Fruit fly (Drosophila melanogaster): Measurements from ENCODE around the gene CG14050.

CG14050 gene

DNA sequence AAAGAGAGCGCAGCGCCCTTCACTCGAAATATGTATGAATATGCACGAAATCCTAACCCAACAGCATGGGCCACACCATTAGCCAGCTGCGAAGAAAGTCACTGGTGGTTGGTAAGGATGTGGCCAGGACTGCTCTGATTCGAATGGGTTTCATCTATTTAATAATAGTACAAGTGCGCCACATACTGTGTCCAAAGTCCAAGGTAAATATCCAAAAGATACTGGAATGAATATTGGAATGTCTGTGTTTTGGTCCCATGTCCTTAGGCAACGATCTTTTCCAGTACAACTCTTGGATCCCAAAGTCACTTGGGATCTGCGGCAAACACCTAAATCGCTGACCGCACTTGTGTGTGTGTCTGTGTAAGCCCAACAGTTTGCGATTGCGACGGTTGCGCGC, 19.7 kb downstream of the CG14050 start:
- TF ChIP-seq CTCF (optimal IDR thresholded peaks at IDR 0.05) (no peak), CG8478 (optimal IDR thresholded peaks at IDR 0.05) (no peak)

DNA sequence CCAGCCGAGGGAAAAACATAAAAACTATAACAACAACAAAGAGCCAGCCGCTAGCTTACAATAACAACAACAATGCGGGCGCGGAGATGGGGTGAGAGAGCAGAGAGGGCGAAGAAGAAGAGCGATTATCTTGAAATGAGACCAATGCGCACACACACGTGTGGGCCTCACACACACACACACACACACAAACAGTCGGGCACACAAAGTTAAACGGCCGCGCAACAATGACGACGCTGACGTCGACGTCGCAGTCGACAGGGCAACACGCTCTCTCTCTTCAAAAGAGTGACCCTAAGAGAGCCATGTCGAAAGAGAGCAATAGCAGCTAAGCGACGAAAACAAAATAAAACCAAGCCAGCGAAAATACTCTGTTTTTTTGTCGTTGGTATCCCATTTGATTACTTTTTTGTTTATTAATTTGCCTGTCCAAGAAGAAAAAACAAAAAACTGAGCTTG, 20.1 kb downstream of the CG14050 start:
- TF ChIP-seq CG8478 (optimal IDR thresholded peaks at IDR 0.05) (no peak), CTCF (optimal IDR thresholded peaks at IDR 0.05) (no peak)

- no peak for TF ChIP-seq CTCF (optimal IDR thresholded peaks at IDR 0.05)
These were observed 20.7 kb downstream of the CG14050 start for dm6 chrX:2305281-2305680.

- no peak for TF ChIP-seq CTCF (optimal IDR thresholded peaks at IDR 0.05)
- no peak for TF ChIP-seq CG8478 (optimal IDR thresholded peaks at IDR 0.05)
These were observed 21.3 kb downstream of the CG14050 start for dm6 chrX:2304514-2305235.

dm6 chrX:2303771-2304513, 22.1 kb downstream of the CG14050 start:
- TF ChIP-seq CG8478 (optimal IDR thresholded peaks at IDR 0.05) (no peak), CTCF (optimal IDR thresholded peaks at IDR 0.05) (no peak)

- TF ChIP-seq CG8478 (optimal IDR thresholded peaks at IDR 0.05) (no peak), CTCF (optimal IDR thresholded peaks at IDR 0.05) (no peak)
These were observed 23.1 kb downstream of the CG14050 start for dm6 chrX:2302875-2303274.

- TF ChIP-seq CTCF (optimal IDR thresholded peaks at IDR 0.05) (no peak), CG8478 (optimal IDR thresholded peaks at IDR 0.05) (no peak)
These were observed 24.1 kb downstream of the CG14050 start for dm6 chrX:2301613-2302522.

DNA sequence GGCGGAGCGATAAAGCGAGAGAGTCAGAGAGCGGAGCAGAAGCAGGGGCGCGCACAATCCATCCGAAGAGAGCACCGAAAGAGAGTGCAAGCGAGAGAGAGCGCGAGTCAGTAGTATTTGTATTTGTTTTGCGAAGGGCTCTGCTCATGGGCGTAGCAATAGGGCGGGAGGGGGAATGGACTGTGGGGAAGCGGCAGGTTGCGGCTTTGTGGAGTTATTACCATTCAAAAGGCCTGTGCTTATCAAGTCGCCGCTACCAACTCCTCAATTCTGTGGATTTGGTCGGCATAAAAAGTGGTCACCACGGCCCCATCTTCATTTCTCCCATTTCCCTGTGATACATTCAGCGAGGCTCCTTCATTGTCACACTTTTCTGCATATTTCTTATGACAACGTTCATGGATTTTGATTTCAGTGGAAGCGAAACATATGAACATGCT, 24.9 kb downstream of the CG14050 start:
- TF ChIP-seq CTCF (optimal IDR thresholded peaks at IDR 0.05) (no peak), CG8478 (optimal IDR thresholded peaks at IDR 0.05) (no peak)

dm6 chrX:2300293-2301068, 25.5 kb downstream of the CG14050 start:
- TF ChIP-seq CG8478 (optimal IDR thresholded peaks at IDR 0.05): no peak
- no peak for TF ChIP-seq CTCF (optimal IDR thresholded peaks at IDR 0.05)

dm6 chrX:2298708-2299370, 27.2 kb downstream of the CG14050 start:
- TF ChIP-seq CG8478 (optimal IDR thresholded peaks at IDR 0.05): no peak
- TF ChIP-seq CTCF (optimal IDR thresholded peaks at IDR 0.05): no peak

- TF ChIP-seq CG8478 (optimal IDR thresholded peaks at IDR 0.05): no peak
- TF ChIP-seq CTCF (optimal IDR thresholded peaks at IDR 0.05): no peak
These were observed 28.4 kb downstream of the CG14050 start for dm6 chrX:2297428-2298200.

DNA sequence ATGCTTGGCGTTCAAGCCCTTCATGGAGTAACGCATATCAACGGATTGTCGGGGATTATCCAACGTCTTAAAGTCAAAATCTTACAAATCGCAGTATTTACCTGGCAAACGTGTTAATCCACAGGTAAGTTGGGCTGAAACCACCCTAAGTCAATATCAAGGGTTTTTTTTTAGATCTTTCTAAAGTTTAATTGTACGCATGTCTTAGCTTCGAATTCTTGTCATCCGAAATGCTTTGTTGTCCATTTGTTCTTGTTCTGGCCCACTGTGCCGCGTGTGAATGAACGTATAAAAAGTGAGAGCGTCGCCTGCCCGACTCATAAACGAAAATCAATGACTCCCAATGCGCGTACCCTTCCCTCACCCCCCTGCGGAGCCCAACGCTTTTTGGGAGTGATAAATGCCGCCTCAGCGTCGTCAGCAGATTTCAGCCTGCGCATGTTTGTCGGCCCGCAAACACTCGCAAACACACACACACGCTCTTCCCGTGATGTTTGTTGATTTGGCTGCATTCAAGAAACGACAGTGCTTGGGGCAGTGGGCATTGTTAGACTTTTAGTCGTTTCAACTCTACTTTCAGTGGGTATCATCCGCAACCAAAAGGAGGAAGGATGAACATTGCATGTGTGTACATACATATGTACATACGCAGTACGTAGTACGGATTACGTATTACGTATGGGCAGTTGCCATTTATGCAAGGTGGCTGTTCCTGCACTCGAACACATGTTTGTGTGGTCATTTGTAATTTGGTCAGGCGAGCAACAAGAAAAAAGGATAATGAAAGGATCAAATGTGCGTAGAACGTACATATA, 29.6 kb downstream of the CG14050 start:
- TF ChIP-seq CG8478 (optimal IDR thresholded peaks at IDR 0.05) (no peak), CTCF (optimal IDR thresholded peaks at IDR 0.05) (no peak)

Data from S2 (cell line).